Worm (Caenorhabditis elegans): Measurements from ENCODE around the gene ceh-99.

- TF ChIP-seq hlh-6 (tag; optimal IDR thresholded peaks at IDR 0.05) = no peak
- TF ChIP-seq sdc-2 (tag; optimal IDR thresholded peaks at IDR 0.05) = no peak
- TF ChIP-seq pqm-1 (tag; optimal IDR thresholded peaks at IDR 0.05) = no peak
- TF ChIP-seq ceh-24 (tag; optimal IDR thresholded peaks at IDR 0.05) = no peak
Measured at ce11 chrII:12514620-12515019, 5.2 kb upstream of the ceh-99 start, which contains the start of gene srh-69.
